Fruit fly (Drosophila melanogaster): ENCODE data around the gene Rab11.

Rab11 gene

dm6 chr3R:21078958-21079357 is 32.2 kb upstream of the Rab11 start (continued):
- TF ChIP-seq CG3281 (GFP tag; optimal IDR thresholded peaks at IDR 0.05), result no peak

dm6 chr3R:21080876-21081586 is 30.2 kb upstream of the Rab11 start, which contains the start of gene HHEX:
Gene HHEX, minus strand, starts transcription at chr3R:21080926.
- TF ChIP-seq Dp (GFP tag; optimal IDR thresholded peaks at IDR 0.05) (no peak), sob (GFP tag; IDR thresholded peaks at IDR 0.05) (0 out of 2 replicates have a peak, but pooled peaks have one; percentile 19), CG13424 (tag; optimal IDR thresholded peaks at IDR 0.05) (no peak), MBD-R2 (GFP tag; IDR thresholded peaks at IDR 0.05) (no peak), sens-2 (GFP tag; IDR thresholded peaks at IDR 0.05) (peak; percentile 76), CG5245 (GFP tag; optimal IDR thresholded peaks at IDR 0.05) (no peak), Scr (GFP tag; IDR thresholded peaks at IDR 0.05; ENCODE audit: partially characterized antibody) (no peak), mld (GFP tag; IDR thresholded peaks at IDR 0.05; ENCODE audit: partially characterized antibody) (no peak), Rfx (GFP tag; IDR thresholded peaks at IDR 0.05) (no peak), nmo (GFP tag; optimal IDR thresholded peaks at IDR 0.05) (no peak), CG15601 (tag; optimal IDR thresholded peaks at IDR 0.05) (peak; percentile 4), CG9727 (GFP tag; optimal IDR thresholded peaks at IDR 0.05) (no peak), CG30403 (GFP tag; optimal IDR thresholded peaks at IDR 0.05) (no peak), HmgD (GFP tag; optimal IDR thresholded peaks at IDR 0.05) (no peak), CG6689 (GFP tag; IDR thresholded peaks at IDR 0.05) (no peak), CG34376 (GFP tag; optimal IDR thresholded peaks at IDR 0.05) (peak; percentile 83), emc (GFP tag; optimal IDR thresholded peaks at IDR 0.05) (no peak), Blimp-1 (GFP tag; optimal IDR thresholded peaks at IDR 0.05) (no peak), CG3726 (GFP tag; IDR thresholded peaks at IDR 0.05) (no peak), cwo (GFP tag; optimal IDR thresholded peaks at IDR 0.05) (peak; percentile 12), NC2α (GFP tag; optimal IDR thresholded peaks at IDR 0.05) (no peak), rib (GFP tag; IDR thresholded peaks at IDR 0.05) (0 out of 2 replicates have a peak, but pooled peaks have one; percentile 10), CG13287 (GFP tag; IDR thresholded peaks at IDR 0.05; ENCODE audit: partially characterized antibody) (no peak), odd (GFP tag; optimal IDR thresholded peaks at IDR 0.05) (peak; percentile 46), Dfd (GFP tag; optimal IDR thresholded peaks at IDR 0.05) (no peak), chif (GFP tag; optimal IDR thresholded peaks at IDR 0.05) (no peak), CkIIα-i1 (GFP tag; IDR thresholded peaks at IDR 0.05) (no peak), jumu (GFP tag; optimal IDR thresholded peaks at IDR 0.05) (no peak), exex (tag; optimal IDR thresholded peaks at IDR 0.05) (peak; percentile 99), CG12769 (tag; optimal IDR thresholded peaks at IDR 0.05) (peak; percentile 70), psq (GFP tag; optimal IDR thresholded peaks at IDR 0.05) (no peak), CG10959 (GFP tag; IDR thresholded peaks at IDR 0.05) (no peak), dm (GFP tag; optimal IDR thresholded peaks at IDR 0.05) (no peak), Dip2 (GFP tag; IDR thresholded peaks at IDR 0.05) (no peak), CG10321 (GFP tag; IDR thresholded peaks at IDR 0.05) (peak; percentile 62), lbe (GFP tag; optimal IDR thresholded peaks at IDR 0.05) (no peak), crp (GFP tag; optimal IDR thresholded peaks at IDR 0.05) (no peak), al (GFP tag; IDR thresholded peaks at IDR 0.05) (no peak), CG13296 (GFP tag; optimal IDR thresholded peaks at IDR 0.05) (no peak), grn (GFP tag; optimal IDR thresholded peaks at IDR 0.05) (peak; percentile 74), CG9932 (GFP tag; IDR thresholded peaks at IDR 0.05) (no peak), CG10267 (tag; optimal IDR thresholded peaks at IDR 0.05) (no peak), peb (GFP tag; IDR thresholded peaks at IDR 0.05) (no peak), CG6654 (GFP tag; optimal IDR thresholded peaks at IDR 0.05) (no peak), Aef1 (GFP tag; IDR thresholded peaks at IDR 0.05) (peak; percentile 59; the same call in 2 of the 3 replicates), Taf1 (GFP tag; IDR thresholded peaks at IDR 0.05) (no peak), mirr (GFP tag; optimal IDR thresholded peaks at IDR 0.05) (peak; percentile 87)

All from whole organism, embryonic.